Worm (Caenorhabditis elegans): Measurements from ENCODE around the gene str-15.

Gene str-15

DNA sequence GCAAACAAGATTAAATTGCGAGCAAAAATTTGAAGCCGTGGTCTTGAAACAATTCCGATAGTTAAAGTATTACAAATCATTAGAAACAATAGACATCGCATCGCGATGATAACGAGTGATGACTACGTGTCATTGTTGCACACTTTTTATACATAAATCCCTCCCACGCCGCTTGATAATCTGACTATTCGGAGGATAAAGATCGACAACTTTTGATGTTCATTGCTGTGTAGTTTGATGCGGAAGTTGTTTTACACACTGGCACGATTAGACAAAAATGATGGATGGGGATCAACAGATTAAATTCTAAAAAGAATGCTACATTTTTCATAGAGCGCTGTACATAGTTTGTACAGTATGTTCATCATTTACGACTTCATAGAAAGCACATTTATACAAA, 20.7 kb upstream of the str-15 start, which contains the start of gene T08G3.11:
Gene T08G3.11, minus strand, starts transcription at position 101 of the 400 bp plus-strand sequence.
- no peak for TF ChIP-seq flh-1 (GFP tag; optimal IDR thresholded peaks at IDR 0.05)
- TF ChIP-seq cnd-1 (tag; optimal IDR thresholded peaks at IDR 0.05), result no peak
- TF ChIP-seq nhr-76 (tag; optimal IDR thresholded peaks at IDR 0.05), result no peak
- no peak for TF ChIP-seq nhr-28 (tag; optimal IDR thresholded peaks at IDR 0.05)

- TF ChIP-seq nhr-28 (tag; optimal IDR thresholded peaks at IDR 0.05) (no peak), nhr-237 (tag; optimal IDR thresholded peaks at IDR 0.05) (no peak), blmp-1 (tag; optimal IDR thresholded peaks at IDR 0.05) (no peak), unc-62 (GFP tag; optimal IDR thresholded peaks at IDR 0.05) (no peak), sptf-1 (tag; optimal IDR thresholded peaks at IDR 0.05) (no peak), M03D4.4 (tag; optimal IDR thresholded peaks at IDR 0.05) (no peak), lin-32 (GFP tag; optimal IDR thresholded peaks at IDR 0.05) (no peak), lsy-2 (tag; optimal IDR thresholded peaks at IDR 0.05) (no peak), tbx-8 (GFP tag; optimal IDR thresholded peaks at IDR 0.05) (no peak), mab-5 (tag; optimal IDR thresholded peaks at IDR 0.05) (no peak)
Measured at ce11 chrV:16471995-16472563, 13.5 kb upstream of the str-15 start, which contains the start of gene srw-35. Gene srw-35 (plus strand): TSS chrV:16472513.

ce11 chrV:16470916-16471315, 12.3 kb upstream of the str-15 start, which contains the start of gene srh-138:
Gene srh-138 (minus strand): TSS chrV:16471016.
- TF ChIP-seq nhr-28 (tag; optimal IDR thresholded peaks at IDR 0.05), result no peak
- no peak for TF ChIP-seq nhr-2 (tag; optimal IDR thresholded peaks at IDR 0.05)
- TF ChIP-seq lin-32 (GFP tag; optimal IDR thresholded peaks at IDR 0.05), result no peak
- TF ChIP-seq ceh-39 (tag; optimal IDR thresholded peaks at IDR 0.05), result no peak
- TF ChIP-seq hlh-1 (tag; optimal IDR thresholded peaks at IDR 0.05), result no peak
- no peak for TF ChIP-seq sem-2 (GFP tag; optimal IDR thresholded peaks at IDR 0.05)
- no peak for TF ChIP-seq lsy-2 (tag; optimal IDR thresholded peaks at IDR 0.05)
- no peak for TF ChIP-seq pha-4 (tag; optimal IDR thresholded peaks at IDR 0.05)

ce11 chrV:16467840-16468239, 9.2 kb upstream of the str-15 start, which contains the start of gene sru-44:
Gene sru-44 (minus strand): TSS chrV:16467940.
- TF ChIP-seq mab-5 (tag; optimal IDR thresholded peaks at IDR 0.05), result no peak
- TF ChIP-seq pha-4 (tag; optimal IDR thresholded peaks at IDR 0.05), result no peak
- TF ChIP-seq blmp-1 (tag; optimal IDR thresholded peaks at IDR 0.05), result no peak
- no peak for TF ChIP-seq mls-2 (tag; optimal IDR thresholded peaks at IDR 0.05)
- TF ChIP-seq lin-13 (tag; optimal IDR thresholded peaks at IDR 0.05), result no peak
- TF ChIP-seq sptf-1 (tag; optimal IDR thresholded peaks at IDR 0.05), result no peak
- TF ChIP-seq ceh-43 (GFP tag; optimal IDR thresholded peaks at IDR 0.05), result no peak
- TF ChIP-seq unc-39 (tag; optimal IDR thresholded peaks at IDR 0.05), result no peak
- TF ChIP-seq ces-1 (GFP tag; optimal IDR thresholded peaks at IDR 0.05), result no peak
- no peak for TF ChIP-seq unc-120 (tag; optimal IDR thresholded peaks at IDR 0.05; ENCODE audit: poor library complexity, severe bottlenecking)
- no peak for TF ChIP-seq unc-62 (GFP tag; optimal IDR thresholded peaks at IDR 0.05)
- TF ChIP-seq snpc-4 (tag; optimal IDR thresholded peaks at IDR 0.05), result no peak
- no peak for TF ChIP-seq flh-1 (GFP tag; optimal IDR thresholded peaks at IDR 0.05)
- no peak for TF ChIP-seq nhr-12 (tag; optimal IDR thresholded peaks at IDR 0.05)

DNA sequence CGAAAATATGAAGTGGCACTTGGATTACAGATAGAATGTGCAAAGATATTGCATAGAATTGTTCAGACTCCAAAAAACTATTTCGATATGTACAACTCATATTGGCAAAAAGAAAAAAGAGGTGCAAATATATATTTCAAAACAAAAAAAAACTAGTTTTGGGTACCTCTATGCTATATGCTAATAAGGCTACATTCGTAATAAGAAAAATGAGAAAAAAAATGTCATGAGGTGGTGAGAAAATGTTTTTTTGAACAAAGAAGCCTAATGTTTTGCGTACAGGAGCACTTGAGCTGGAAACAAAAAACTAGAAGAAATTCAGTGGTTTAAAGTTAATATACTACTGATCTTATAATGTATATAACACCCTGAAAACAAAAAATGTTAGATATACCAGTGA, 2.3 kb upstream of the str-15 start, which contains the start of gene srh-142:
Gene srh-142, minus strand, starts transcription at position 101 of the 400 bp plus-strand sequence.
- TF ChIP-seq ztf-11 (tag; optimal IDR thresholded peaks at IDR 0.05) (no peak), ceh-83 (GFP tag; optimal IDR thresholded peaks at IDR 0.05) (no peak), M03D4.4 (tag; optimal IDR thresholded peaks at IDR 0.05) (no peak), mep-1 (tag; optimal IDR thresholded peaks at IDR 0.05) (no peak), lin-32 (GFP tag; optimal IDR thresholded peaks at IDR 0.05) (no peak), hlh-1 (tag; optimal IDR thresholded peaks at IDR 0.05) (no peak), mls-2 (tag; optimal IDR thresholded peaks at IDR 0.05) (no peak), nhr-76 (tag; optimal IDR thresholded peaks at IDR 0.05) (no peak), ceh-39 (tag; optimal IDR thresholded peaks at IDR 0.05) (no peak), sem-2 (GFP tag; optimal IDR thresholded peaks at IDR 0.05) (no peak)

DNA sequence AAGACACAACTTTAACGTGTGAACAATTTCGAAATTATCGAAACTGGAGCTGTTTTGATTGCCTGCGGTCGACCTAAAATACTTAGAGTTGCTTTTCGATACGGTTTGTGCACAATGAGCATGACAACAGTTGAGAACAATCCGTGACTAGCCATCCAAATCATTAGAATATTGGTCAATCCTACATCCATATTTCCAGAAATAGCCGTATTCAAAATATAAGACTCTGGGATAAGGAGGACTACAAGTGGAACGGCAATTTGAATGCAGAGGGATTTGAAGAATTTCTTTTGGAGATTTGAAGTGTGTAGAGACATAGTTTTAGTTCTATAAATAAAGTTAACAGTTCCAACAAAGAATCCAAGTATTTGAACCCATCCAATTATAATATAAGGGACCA, 763 bp upstream of the str-15 start:
- TF ChIP-seq mep-1 (tag; optimal IDR thresholded peaks at IDR 0.05) (no peak), unc-120 (tag; optimal IDR thresholded peaks at IDR 0.05; ENCODE audit: poor library complexity, severe bottlenecking) (no peak), zip-8 (tag; optimal IDR thresholded peaks at IDR 0.05) (no peak), mls-2 (tag; optimal IDR thresholded peaks at IDR 0.05) (no peak), bed-3 (GFP tag; optimal IDR thresholded peaks at IDR 0.05) (no peak), tbx-8 (GFP tag; optimal IDR thresholded peaks at IDR 0.05) (no peak), pha-4 (tag; optimal IDR thresholded peaks at IDR 0.05) (no peak), snpc-4 (tag; optimal IDR thresholded peaks at IDR 0.05) (no peak), ceh-39 (tag; optimal IDR thresholded peaks at IDR 0.05) (no peak), nhr-28 (tag; optimal IDR thresholded peaks at IDR 0.05) (no peak), drap-1 (GFP tag; optimal IDR thresholded peaks at IDR 0.05) (no peak), ceh-83 (GFP tag; optimal IDR thresholded peaks at IDR 0.05) (no peak)

Measured in whole organism, mixed stage, embryonic.